Worm (Caenorhabditis elegans): ENCODE results near the gene F38B6.2.

Gene F38B6.2

ce11 chrX:6740282-6740982 is 42.1 kb downstream of the F38B6.2 start (continued):
- TF ChIP-seq R02D3.7 (tag; optimal IDR thresholded peaks at IDR 0.05), result no peak
- no peak for TF ChIP-seq nhr-23 (tag; optimal IDR thresholded peaks at IDR 0.05)
- no peak for TF ChIP-seq nhr-77 (tag; optimal IDR thresholded peaks at IDR 0.05)
- peak; percentile 42 for TF ChIP-seq lin-39 (tag; optimal IDR thresholded peaks at IDR 0.05)
- TF ChIP-seq ztf-4 (tag; optimal IDR thresholded peaks at IDR 0.05), result no peak
- TF ChIP-seq egl-27 (tag; optimal IDR thresholded peaks at IDR 0.05), result no peak

ce11 chrX:6740983-6741365 is 42.6 kb downstream of the F38B6.2 start:
- TF ChIP-seq mml-1 (tag; optimal IDR thresholded peaks at IDR 0.05) (peak; percentile 78), pha-4 (tag; optimal IDR thresholded peaks at IDR 0.05) (peak; percentile 81), ceh-28 (tag; optimal IDR thresholded peaks at IDR 0.05) (peak; percentile 19), nhr-12 (tag; optimal IDR thresholded peaks at IDR 0.05) (no peak), egl-5 (tag; optimal IDR thresholded peaks at IDR 0.05) (peak; percentile 22), R02D3.7 (tag; optimal IDR thresholded peaks at IDR 0.05) (no peak), skn-1 (tag; optimal IDR thresholded peaks at IDR 0.05) (no peak), elt-2 (tag; optimal IDR thresholded peaks at IDR 0.05) (no peak), hmg-11 (tag; optimal IDR thresholded peaks at IDR 0.05) (no peak), ceh-9 (tag; optimal IDR thresholded peaks at IDR 0.05) (no peak), nhr-237 (tag; optimal IDR thresholded peaks at IDR 0.05) (no peak), zag-1 (tag; optimal IDR thresholded peaks at IDR 0.05) (no peak), eor-1 (tag; optimal IDR thresholded peaks at IDR 0.05) (no peak), mdl-1 (tag; optimal IDR thresholded peaks at IDR 0.05) (no peak), nhr-11 (tag; optimal IDR thresholded peaks at IDR 0.05) (peak; percentile 76), nhr-43 (tag; optimal IDR thresholded peaks at IDR 0.05; ENCODE audit: poor library complexity, severe bottlenecking) (peak; percentile 61), ztf-11 (tag; optimal IDR thresholded peaks at IDR 0.05) (no peak), fkh-10 (GFP tag; optimal IDR thresholded peaks at IDR 0.05) (no peak), nhr-28 (tag; optimal IDR thresholded peaks at IDR 0.05) (no peak), lin-15B (tag; optimal IDR thresholded peaks at IDR 0.05) (no peak), ceh-16 (tag; optimal IDR thresholded peaks at IDR 0.05) (no peak)

ce11 chrX:6741532-6741931 is 43.2 kb downstream of the F38B6.2 start:
- TF ChIP-seq nhr-23 (tag; optimal IDR thresholded peaks at IDR 0.05) (peak; percentile 96), zag-1 (tag; optimal IDR thresholded peaks at IDR 0.05) (no peak), elt-3 (tag; optimal IDR thresholded peaks at IDR 0.05) (peak in 1 of 3 experiments; percentile 23), ama-1 (optimal IDR thresholded peaks at IDR 0.05) (peak; percentile 57), nhr-25 (tag; optimal IDR thresholded peaks at IDR 0.05) (peak; percentile 97), unc-62 (GFP tag; optimal IDR thresholded peaks at IDR 0.05) (peak; percentile 79), eor-1 (tag; optimal IDR thresholded peaks at IDR 0.05) (no peak), mdl-1 (tag; optimal IDR thresholded peaks at IDR 0.05) (peak; percentile 66), nhr-12 (tag; optimal IDR thresholded peaks at IDR 0.05) (no peak), mml-1 (tag; optimal IDR thresholded peaks at IDR 0.05) (peak; percentile 32), nhr-43 (tag; optimal IDR thresholded peaks at IDR 0.05; ENCODE audit: poor library complexity, severe bottlenecking) (peak; percentile 95), nfya-1 (tag; optimal IDR thresholded peaks at IDR 0.05; ENCODE audit: insufficient read depth) (peak; percentile 47)

ce11 chrX:6742011-6742683 is 43.8 kb downstream of the F38B6.2 start, which contains the start of gene mdl-1:
Gene mdl-1 (plus strand): TSS chrX:6742351.
- peak; percentile 67 for TF ChIP-seq nhr-11 (tag; optimal IDR thresholded peaks at IDR 0.05)
- TF ChIP-seq R02D3.7 (tag; optimal IDR thresholded peaks at IDR 0.05), result peak; percentile 40
- peak in 1 of 2 experiments; percentile 68 for TF ChIP-seq eor-1 (tag; optimal IDR thresholded peaks at IDR 0.05)
- TF ChIP-seq elt-3 (tag; optimal IDR thresholded peaks at IDR 0.05), result no peak
- TF ChIP-seq nhr-28 (tag; optimal IDR thresholded peaks at IDR 0.05), result no peak
- TF ChIP-seq nhr-25 (tag; optimal IDR thresholded peaks at IDR 0.05), result peak; percentile 95
- TF ChIP-seq ztf-11 (tag; optimal IDR thresholded peaks at IDR 0.05), result no peak
- TF ChIP-seq unc-62 (GFP tag; optimal IDR thresholded peaks at IDR 0.05), result peak; percentile 74
- no peak for TF ChIP-seq ceh-9 (tag; optimal IDR thresholded peaks at IDR 0.05)
- TF ChIP-seq fkh-2 (tag; optimal IDR thresholded peaks at IDR 0.05), result no peak
- peak; percentile 40 for TF ChIP-seq skn-1 (tag; optimal IDR thresholded peaks at IDR 0.05)
- TF ChIP-seq elt-1 (tag; optimal IDR thresholded peaks at IDR 0.05), result peak; percentile 81
- peak; percentile 95 for TF ChIP-seq nhr-23 (tag; optimal IDR thresholded peaks at IDR 0.05)
- TF ChIP-seq fkh-10 (GFP tag; optimal IDR thresholded peaks at IDR 0.05), result peak; percentile 20
- TF ChIP-seq aly-2 (tag; optimal IDR thresholded peaks at IDR 0.05), result no peak
- TF ChIP-seq lsy-12 (tag; optimal IDR thresholded peaks at IDR 0.05), result peak; percentile 88
- no peak for TF ChIP-seq nhr-12 (tag; optimal IDR thresholded peaks at IDR 0.05)
- peak; percentile 26 for TF ChIP-seq lin-15B (tag; optimal IDR thresholded peaks at IDR 0.05)
- TF ChIP-seq mdl-1 (tag; optimal IDR thresholded peaks at IDR 0.05), result peak; percentile 100
- TF ChIP-seq hmg-11 (tag; optimal IDR thresholded peaks at IDR 0.05), result peak; percentile 74
- peak; percentile 81 for TF ChIP-seq jun-1 (tag; optimal IDR thresholded peaks at IDR 0.05)
- TF ChIP-seq ama-1 (optimal IDR thresholded peaks at IDR 0.05), result peak; percentile 95
- peak; percentile 86 for TF ChIP-seq nhr-43 (tag; optimal IDR thresholded peaks at IDR 0.05; ENCODE audit: poor library complexity, severe bottlenecking)
- peak; percentile 96 for TF ChIP-seq nfya-1 (tag; optimal IDR thresholded peaks at IDR 0.05; ENCODE audit: insufficient read depth)
- no peak for TF ChIP-seq unc-39 (tag; optimal IDR thresholded peaks at IDR 0.05)
- TF ChIP-seq ztf-4 (tag; optimal IDR thresholded peaks at IDR 0.05), result peak; percentile 74
- peak; percentile 56 for TF ChIP-seq ceh-28 (tag; optimal IDR thresholded peaks at IDR 0.05)
- peak; percentile 99 for TF ChIP-seq mml-1 (tag; optimal IDR thresholded peaks at IDR 0.05)
- TF ChIP-seq tbx-2 (tag; optimal IDR thresholded peaks at IDR 0.05), result peak; percentile 48
- TF ChIP-seq daf-12 (tag; optimal IDR thresholded peaks at IDR 0.05), result no peak
- TF ChIP-seq egl-5 (tag; optimal IDR thresholded peaks at IDR 0.05), result no peak
- TF ChIP-seq ceh-82 (tag; optimal IDR thresholded peaks at IDR 0.05), result no peak
- TF ChIP-seq elt-2 (tag; optimal IDR thresholded peaks at IDR 0.05), result peak; percentile 87
- TF ChIP-seq nhr-77 (tag; optimal IDR thresholded peaks at IDR 0.05), result no peak
- TF ChIP-seq pha-4 (tag; optimal IDR thresholded peaks at IDR 0.05), result peak; percentile 94

All from whole organism, L3 larva.